Worm (Caenorhabditis elegans) whole organism, late embryonic: ENCODE data around the gene T05G5.1.

ENCODE experiments used
- C08G9.2 ChIP-seq: sonication (generic microtip); optimal IDR thresholded peaks from 2 replicates; lab custom pipeline; 2016; ENCODE audit warnings: mild to moderate bottlenecking, missing genetic modification characterization, moderate library complexity, missing compliant biosample characterization
- F13H6.1 ChIP-seq: sonication (generic microtip); optimal IDR thresholded peaks from 2 replicates; lab custom pipeline; 2016; ENCODE audit warnings: missing genetic modification characterization, missing compliant biosample characterization
- K02D7.2 ChIP-seq: sonication (generic microtip); optimal IDR thresholded peaks from 2 replicates; lab custom pipeline; 2017; ENCODE audit warnings: mild to moderate bottlenecking, missing genetic modification characterization, missing compliant biosample characterization
- K09A11.1 ChIP-seq: sonication (generic microtip); optimal IDR thresholded peaks from 2 replicates; lab custom pipeline; 2017; ENCODE audit warnings: antibody characterized with exemption, mild to moderate bottlenecking, missing genetic modification characterization, missing compliant biosample characterization; ENCODE audit not compliant: insufficient read depth
- T23F11.4 ChIP-seq: fragments of 200-800 bp; sonication (Bioruptor generic); optimal IDR thresholded peaks from 2 replicates; lab custom pipeline; 2018; ENCODE audit warnings: mild to moderate bottlenecking, missing genetic modification characterization, missing compliant biosample characterization
- Y22D7AL.16 ChIP-seq: sonication (generic microtip); optimal IDR thresholded peaks from 2 replicates; lab custom pipeline; 2016; ENCODE audit warnings: missing genetic modification characterization, missing compliant biosample characterization
- ama-1 ChIP-seq: fragments of 150-350 bp; optimal IDR thresholded peaks from 2 replicates; lab custom pipeline; 2014
- ceh-14 ChIP-seq: sonication (generic microtip); optimal IDR thresholded peaks from 2 replicates; lab custom pipeline; 2016; ENCODE audit warnings: missing genotype, missing genetic modification characterization, missing compliant biosample characterization
- ceh-19 ChIP-seq: fragments of 200-800 bp; sonication (Bioruptor generic); optimal IDR thresholded peaks from 2 replicates; lab custom pipeline; 2018; ENCODE audit warnings: mild to moderate bottlenecking, missing genetic modification characterization, missing compliant biosample characterization
- ceh-2 ChIP-seq: sonication (generic microtip); optimal IDR thresholded peaks from 2 replicates; lab custom pipeline; 2016; ENCODE audit warnings: missing genotype, missing genetic modification characterization, missing compliant biosample characterization
- ceh-30 ChIP-seq: fragments of 150-350 bp; optimal IDR thresholded peaks from 2 replicates; lab custom pipeline; 2014; ENCODE audit warnings: missing biosample characterization, missing genetic modification characterization
- ceh-31 ChIP-seq: sonication (generic microtip); optimal IDR thresholded peaks from 2 replicates; lab custom pipeline; 2016; ENCODE audit warnings: missing genetic modification characterization, missing compliant biosample characterization
- ceh-45 ChIP-seq: fragments of 200-800 bp; sonication (Bioruptor generic); IDR thresholded peaks from 2 replicates; pipeline ENCODE4 v1.3.6; 2022; ENCODE audit warnings: missing genetic modification reagents, missing genetic modification characterization, missing compliant biosample characterization
- ceh-48 ChIP-seq: sonication (generic microtip); optimal IDR thresholded peaks from 2 replicates; lab custom pipeline; 2016; ENCODE audit warnings: missing genetic modification characterization, inconsistent platforms, missing compliant biosample characterization
- ceh-6 ChIP-seq: fragments of 200-800 bp; sonication (Bioruptor generic); optimal IDR thresholded peaks from 2 replicates; lab custom pipeline; 2018; ENCODE audit warnings: mild to moderate bottlenecking, missing genetic modification characterization, missing compliant biosample characterization
- ceh-9 ChIP-seq: sonication (generic microtip); optimal IDR thresholded peaks from 2 replicates; lab custom pipeline; 2016; ENCODE audit warnings: mild to moderate bottlenecking, missing genetic modification characterization, inconsistent platforms, missing compliant biosample characterization
- che-1 ChIP-seq: sonication (generic microtip); optimal IDR thresholded peaks from 2 replicates; lab custom pipeline; 2016; ENCODE audit warnings: mild to moderate bottlenecking, missing genetic modification characterization, missing compliant biosample characterization
- dmd-4 ChIP-seq: sonication (generic microtip); optimal IDR thresholded peaks from 2 replicates; lab custom pipeline; 2016; ENCODE audit warnings: borderline replicate concordance, missing genetic modification characterization, missing compliant biosample characterization
- dve-1 ChIP-seq: sonication (generic microtip); optimal IDR thresholded peaks from 2 replicates; lab custom pipeline; 2017; ENCODE audit warnings: antibody characterized with exemption, mild to moderate bottlenecking, missing genetic modification characterization, missing compliant biosample characterization
- elt-2 ChIP-seq: sonication (generic microtip); optimal IDR thresholded peaks from 2 replicates; lab custom pipeline; 2016; ENCODE audit warnings: missing genetic modification reagents, missing genetic modification characterization, missing compliant biosample characterization
- ets-4 ChIP-seq: sonication (generic microtip); optimal IDR thresholded peaks from 2 replicates; lab custom pipeline; 2016; ENCODE audit warnings: missing genetic modification characterization, missing compliant biosample characterization
- eyg-1 ChIP-seq: sonication (generic microtip); optimal IDR thresholded peaks from 2 replicates; lab custom pipeline; 2016; ENCODE audit warnings: missing genotype, missing genetic modification characterization, missing compliant biosample characterization
- fax-1 ChIP-seq: sonication (generic microtip); optimal IDR thresholded peaks from 2 replicates; lab custom pipeline; 2016; ENCODE audit warnings: missing genotype, missing genetic modification characterization, missing compliant biosample characterization
- fkh-6 ChIP-seq: sonication (generic microtip); optimal IDR thresholded peaks from 2 replicates; lab custom pipeline; 2016; ENCODE audit warnings: missing genetic modification characterization, missing compliant biosample characterization
- gmeb-2 ChIP-seq: sonication (generic microtip); optimal IDR thresholded peaks from 2 replicates; lab custom pipeline; 2016; ENCODE audit warnings: missing genetic modification characterization, inconsistent platforms, missing compliant biosample characterization
- hlh-13 ChIP-seq: fragments of 200-800 bp; sonication (Bioruptor generic); optimal IDR thresholded peaks from 2 replicates; lab custom pipeline; 2018; ENCODE audit warnings: mild to moderate bottlenecking, missing genetic modification characterization, missing compliant biosample characterization
- hlh-15 ChIP-seq: sonication (generic microtip); optimal IDR thresholded peaks from 2 replicates; lab custom pipeline; 2016; ENCODE audit warnings: missing genetic modification characterization, missing compliant biosample characterization
- hlh-30 ChIP-seq: sonication (generic microtip); optimal IDR thresholded peaks from 2 replicates; lab custom pipeline; 2017; ENCODE audit warnings: antibody characterized with exemption, missing genetic modification characterization, missing compliant biosample characterization; ENCODE audit not compliant: insufficient read depth
- hlh-6 ChIP-seq: sonication (generic microtip); optimal IDR thresholded peaks from 2 replicates; lab custom pipeline; 2016; ENCODE audit warnings: missing genotype, missing genetic modification characterization, missing compliant biosample characterization
- lin-11 ChIP-seq: fragments of 200-800 bp; sonication (Bioruptor generic); optimal IDR thresholded peaks from 2 replicates; lab custom pipeline; 2018; ENCODE audit warnings: mild to moderate bottlenecking, missing genetic modification characterization, missing compliant biosample characterization
- madf-2 ChIP-seq: sonication (generic microtip); optimal IDR thresholded peaks from 2 replicates; lab custom pipeline; 2017; ENCODE audit warnings: missing genetic modification characterization, missing compliant biosample characterization
- mec-3 ChIP-seq: sonication (generic microtip); optimal IDR thresholded peaks from 2 replicates; lab custom pipeline; 2016; ENCODE audit warnings: borderline replicate concordance, missing genetic modification characterization, missing compliant biosample characterization
- nfya-1 ChIP-seq: sonication (generic microtip); optimal IDR thresholded peaks from 2 replicates; lab custom pipeline; 2017; ENCODE audit warnings: missing genetic modification characterization, mild to moderate bottlenecking, missing compliant biosample characterization, antibody characterized with exemption, moderate library complexity
- nhr-11 ChIP-seq: fragments of 150-350 bp; optimal IDR thresholded peaks from 2 replicates; lab custom pipeline; 2014; ENCODE audit warnings: missing biosample characterization, missing genetic modification characterization
- nhr-232 ChIP-seq: sonication (generic microtip); optimal IDR thresholded peaks from 2 replicates; lab custom pipeline; 2016; ENCODE audit warnings: missing genetic modification characterization, missing compliant biosample characterization
- npax-4 ChIP-seq: sonication (generic microtip); optimal IDR thresholded peaks from 2 replicates; lab custom pipeline; 2016; ENCODE audit warnings: missing genetic modification characterization, missing compliant biosample characterization
- pag-3 ChIP-seq: sonication (generic microtip); optimal IDR thresholded peaks from 2 replicates; lab custom pipeline; 2016; ENCODE audit warnings: missing compliant biosample characterization, missing genetic modification characterization, borderline replicate concordance
- pha-4 ChIP-seq: fragments of 150-350 bp; optimal IDR thresholded peaks from 2 replicates; lab custom pipeline; 2018; ENCODE audit warnings: missing biosample characterization, missing genetic modification reagents, missing genetic modification characterization
- pqm-1 ChIP-seq: sonication (generic microtip); optimal IDR thresholded peaks from 2 replicates; lab custom pipeline; 2016; ENCODE audit warnings: missing genetic modification characterization, missing compliant biosample characterization
- pros-1 ChIP-seq: fragments of 150-350 bp; optimal IDR thresholded peaks from 2 replicates; lab custom pipeline; 2014; ENCODE audit warnings: missing biosample characterization, missing genetic modification reagents, missing genetic modification characterization
- ref-2 ChIP-seq: sonication (generic microtip); optimal IDR thresholded peaks from 2 replicates; lab custom pipeline; 2016; ENCODE audit warnings: missing genetic modification characterization, missing compliant biosample characterization
- rnt-1 ChIP-seq: sonication (generic microtip); optimal IDR thresholded peaks from 2 replicates; lab custom pipeline; 2016; ENCODE audit warnings: missing genetic modification characterization, missing compliant biosample characterization
- sdc-2 ChIP-seq: sonication (generic microtip); optimal IDR thresholded peaks from 2 replicates; lab custom pipeline; 2016; ENCODE audit warnings: missing genotype, missing genetic modification characterization, missing compliant biosample characterization
- sox-4 ChIP-seq: sonication (generic microtip); optimal IDR thresholded peaks from 2 replicates; lab custom pipeline; 2017; ENCODE audit warnings: mild to moderate bottlenecking, missing genetic modification characterization, inconsistent platforms, missing compliant biosample characterization
- tbx-2 ChIP-seq: sonication (generic microtip); optimal IDR thresholded peaks from 2 replicates; lab custom pipeline; 2016; ENCODE audit warnings: missing genetic modification characterization, missing compliant biosample characterization
- ttx-3 ChIP-seq: sonication (generic microtip); optimal IDR thresholded peaks from 2 replicates; lab custom pipeline; 2016; ENCODE audit warnings: missing genetic modification reagents, missing genetic modification characterization, missing compliant biosample characterization
- unc-3 ChIP-seq, 2 experiments: fragments of 200-800 bp in 1 of 2; sonication (Bioruptor generic) in 1 of 2; sonication (generic microtip) in 1 of 2; conservative IDR thresholded peaks in 1 of 2; optimal IDR thresholded peaks in 1 of 2; 2 replicates each; pipeline versions ENCODE4 v1.3.6 to Lab custom; 2016 to 2022; ENCODE audit warnings: missing compliant biosample characterization in 2 of 2, missing genetic modification characterization in 2 of 2, missing genetic modification reagents in 1 of 2
- unc-55 ChIP-seq: sonication (generic microtip); optimal IDR thresholded peaks from 2 replicates; lab custom pipeline; 2017; ENCODE audit warnings: missing biosample characterization, missing genetic modification reagents, missing genetic modification characterization
- unc-86 ChIP-seq: sonication (generic microtip); optimal IDR thresholded peaks from 2 replicates; lab custom pipeline; 2016; ENCODE audit warnings: missing genetic modification characterization, missing compliant biosample characterization
- zip-5 ChIP-seq: sonication (generic microtip); optimal IDR thresholded peaks from 2 replicates; lab custom pipeline; 2016; ENCODE audit warnings: missing genetic modification characterization, missing compliant biosample characterization
- ztf-16 ChIP-seq: sonication (generic microtip); optimal IDR thresholded peaks from 2 replicates; lab custom pipeline; 2017; ENCODE audit warnings: missing genetic modification characterization, missing compliant biosample characterization

T05G5.1 gene

ce11 chrIII:9703747-9704605 is 39.2 kb downstream of the T05G5.1 start:
- TF ChIP-seq ceh-48 (tag; lab: Kevin White, UChicago), result no peak
- TF ChIP-seq dve-1 (tag; lab: Kevin White, UChicago), result no peak
- TF ChIP-seq tbx-2 (tag; lab: Kevin White, UChicago), result peak; percentile 65
- no peak for TF ChIP-seq nfya-1 (tag; lab: Kevin White, UChicago)
- TF ChIP-seq C08G9.2 (tag; lab: Kevin White, UChicago), result no peak
- peak; percentile 31 for TF ChIP-seq ceh-2 (tag; lab: Kevin White, UChicago)
- peak; percentile 54 for TF ChIP-seq unc-55
- no peak for TF ChIP-seq hlh-13 (GFP tag; lab: Kevin White, UChicago)
- TF ChIP-seq elt-2, result no peak
- TF ChIP-seq nhr-232 (tag; lab: Kevin White, UChicago), result no peak
- no peak for TF ChIP-seq hlh-30 (tag; lab: Kevin White, UChicago)
- TF ChIP-seq K09A11.1 (tag; lab: Kevin White, UChicago), result no peak
- TF ChIP-seq pag-3, result no peak
- no peak for TF ChIP-seq ceh-45
- TF ChIP-seq ets-4 (tag; lab: Kevin White, UChicago), result no peak
- TF ChIP-seq rnt-1 (tag; lab: Kevin White, UChicago), result peak; percentile 38
- no peak for TF ChIP-seq sox-4 (tag; lab: Kevin White, UChicago)
- no peak for TF ChIP-seq nhr-11 (tag; lab: Kevin White, UChicago)
- TF ChIP-seq ceh-30 (tag; lab: Kevin White, UChicago), result no peak
- TF ChIP-seq K02D7.2, result no peak
- no peak for TF ChIP-seq sdc-2 (tag; lab: Kevin White, UChicago)
- no peak for TF ChIP-seq T23F11.4 (GFP tag; lab: Kevin White, UChicago)
- peak; percentile 10 for TF ChIP-seq ref-2 (tag; lab: Kevin White, UChicago)
- TF ChIP-seq zip-5 (tag; lab: Kevin White, UChicago), result no peak
- no peak for TF ChIP-seq unc-3 (GFP tag; conservative IDR thresholded peaks at IDR 0.05; lab: Robert Waterston, UW)
- no peak for TF ChIP-seq unc-3 (tag; optimal IDR thresholded peaks at IDR 0.05; lab: Kevin White, UChicago)
- TF ChIP-seq hlh-6 (tag; lab: Kevin White, UChicago), result no peak
- no peak for TF ChIP-seq pqm-1 (tag; lab: Kevin White, UChicago)
- no peak for TF ChIP-seq gmeb-2 (tag; lab: Kevin White, UChicago)
- TF ChIP-seq pros-1 (tag; lab: Kevin White, UChicago), result no peak
- no peak for TF ChIP-seq madf-2 (tag; lab: Kevin White, UChicago)
- TF ChIP-seq mec-3 (tag; lab: Kevin White, UChicago), result peak; percentile 38
- no peak for TF ChIP-seq npax-4 (tag; lab: Kevin White, UChicago)
- TF ChIP-seq eyg-1 (tag; lab: Kevin White, UChicago), result no peak
- TF ChIP-seq ceh-19 (GFP tag; lab: Kevin White, UChicago), result peak; percentile 34
- TF ChIP-seq F13H6.1, result peak; percentile 21
- no peak for TF ChIP-seq hlh-15 (tag; lab: Kevin White, UChicago)
- no peak for TF ChIP-seq fkh-6 (tag; lab: Kevin White, UChicago)
- no peak for TF ChIP-seq fax-1
- no peak for TF ChIP-seq lin-11 (tag; lab: Kevin White, UChicago)
- TF ChIP-seq ceh-6 (GFP tag; lab: Kevin White, UChicago), result no peak
- no peak for TF ChIP-seq unc-86
- TF ChIP-seq ceh-31, result peak; percentile 67
- no peak for TF ChIP-seq ama-1 (lab: Kevin White, UChicago)
- no peak for TF ChIP-seq Y22D7AL.16 (tag; lab: Kevin White, UChicago)
- no peak for TF ChIP-seq dmd-4 (tag; lab: Kevin White, UChicago)
- TF ChIP-seq ttx-3 (tag; lab: Kevin White, UChicago), result no peak
- no peak for TF ChIP-seq pha-4
- no peak for TF ChIP-seq ceh-9 (tag; lab: Kevin White, UChicago)
- TF ChIP-seq ztf-16 (tag; lab: Kevin White, UChicago), result no peak
- no peak for TF ChIP-seq che-1 (tag; lab: Kevin White, UChicago)
- TF ChIP-seq ceh-14 (tag; lab: Kevin White, UChicago), result peak; percentile 73
